Worm (Caenorhabditis elegans) whole organism, young adult: ENCODE measurements around the gene sdz-10.

Source experiments
- F22D6.2 ChIP-seq: sonication (generic microtip); optimal IDR thresholded peaks from 2 replicates; lab custom pipeline; 2016; ENCODE audit warnings: mild to moderate bottlenecking, missing genetic modification characterization, missing compliant biosample characterization
- F23B12.7 ChIP-seq: sonication (generic microtip); optimal IDR thresholded peaks from 2 replicates; lab custom pipeline; 2017; ENCODE audit warnings: missing genetic modification characterization, mild to moderate bottlenecking, missing compliant biosample characterization, antibody characterized with exemption, moderate library complexity; ENCODE audit not compliant: insufficient read depth
- F33H1.4 ChIP-seq: fragments of 200-800 bp; sonication (Bioruptor generic); IDR thresholded peaks from 2 replicates; pipeline ENCODE4 v1.3.6; 2022; ENCODE audit warnings: missing genetic modification reagents, missing genetic modification characterization, missing compliant biosample characterization
- F37B4.10 ChIP-seq: fragments of 200-800 bp; sonication (Bioruptor generic); IDR thresholded peaks from 2 replicates; pipeline ENCODE4 v1.3.6; 2022; ENCODE audit warnings: missing genetic modification characterization, missing compliant biosample characterization
- F52B5.7 ChIP-seq: sonication (generic microtip); optimal IDR thresholded peaks from 2 replicates; lab custom pipeline; 2016; ENCODE audit warnings: mild to moderate bottlenecking, missing genetic modification characterization, missing compliant biosample characterization
- F57A8.1 ChIP-seq: fragments of 200-800 bp; sonication (Bioruptor generic); optimal IDR thresholded peaks from 2 replicates; lab custom pipeline; 2018; ENCODE audit warnings: mild to moderate bottlenecking, missing genetic modification characterization, moderate library complexity, missing compliant biosample characterization
- K11D2.4 ChIP-seq: fragments of 200-800 bp; sonication (Bioruptor generic); IDR thresholded peaks from 2 replicates; pipeline ENCODE4 v1.3.6; 2022; ENCODE audit warnings: missing genetic modification reagents, missing genetic modification characterization, missing compliant biosample characterization
- K12H6.12 ChIP-seq: fragments of 200-800 bp; sonication (Bioruptor generic); optimal IDR thresholded peaks from 2 replicates; lab custom pipeline; 2018; ENCODE audit warnings: mild to moderate bottlenecking, missing genetic modification characterization, missing compliant biosample characterization
- Y53G8AR.9 ChIP-seq: fragments of 200-800 bp; sonication (Bioruptor generic); conservative IDR thresholded peaks from 2 replicates; pipeline ENCODE4 v1.3.6; 2022; ENCODE audit warnings: missing genetic modification reagents, missing genetic modification characterization, missing compliant biosample characterization
- Y56A3A.18 ChIP-seq: fragments of 200-800 bp; sonication (Bioruptor generic); IDR thresholded peaks from 2 replicates; pipeline ENCODE4 v1.3.6; 2022; ENCODE audit warnings: missing genetic modification reagents, missing genetic modification characterization, missing compliant biosample characterization
- Y79H2A.3 ChIP-seq: fragments of 200-800 bp; sonication (Bioruptor generic); conservative IDR thresholded peaks from 2 replicates; pipeline ENCODE4 v1.3.6; 2022; ENCODE audit warnings: missing genetic modification reagents, missing genetic modification characterization, missing compliant biosample characterization
- akir-1 ChIP-seq: fragments of 200-800 bp; sonication (Bioruptor generic); optimal IDR thresholded peaks from 2 replicates; lab custom pipeline; 2018; ENCODE audit warnings: mild to moderate bottlenecking, missing genetic modification characterization, moderate library complexity, missing compliant biosample characterization
- ama-1 ChIP-seq, 3 experiments: fragments of 150-350 bp in 1 of 3; sonication (generic microtip) in 2 of 3; optimal IDR thresholded peaks; 2 replicates each; lab custom pipeline; 2014 to 2018; ENCODE audit warnings: missing biosample characterization in 2 of 3, missing genetic modification characterization in 2 of 3, missing genetic modification reagents in 2 of 3
- attf-5 ChIP-seq: fragments of 200-800 bp; sonication (Bioruptor generic); optimal IDR thresholded peaks from 2 replicates; lab custom pipeline; 2018; ENCODE audit warnings: mild to moderate bottlenecking, missing genetic modification characterization, missing compliant biosample characterization
- attf-6 ChIP-seq: fragments of 200-800 bp; sonication (Bioruptor generic); IDR thresholded peaks from 2 replicates; pipeline ENCODE4 v1.3.6; 2022; ENCODE audit warnings: missing genetic modification reagents, missing genetic modification characterization, missing compliant biosample characterization
- bed-1 ChIP-seq: fragments of 200-800 bp; sonication (Bioruptor generic); IDR thresholded peaks from 2 replicates; pipeline ENCODE4 v1.3.6; 2022; ENCODE audit warnings: missing genetic modification reagents, missing genetic modification characterization, missing compliant biosample characterization
- ccch-3 ChIP-seq: fragments of 200-800 bp; sonication (Bioruptor generic); optimal IDR thresholded peaks from 2 replicates; lab custom pipeline; 2018; ENCODE audit warnings: mild to moderate bottlenecking, missing genetic modification characterization, missing compliant biosample characterization
- ceh-27 ChIP-seq: fragments of 200-800 bp; sonication (Bioruptor generic); optimal IDR thresholded peaks from 2 replicates; lab custom pipeline; 2018; ENCODE audit warnings: mild to moderate bottlenecking, missing genetic modification characterization, moderate library complexity, missing compliant biosample characterization
- dox-1 ChIP-seq: fragments of 200-800 bp; sonication (Bioruptor generic); IDR thresholded peaks from 2 replicates; pipeline ENCODE4 v1.3.6; 2022; ENCODE audit warnings: missing genetic modification reagents, missing genetic modification characterization, missing compliant biosample characterization
- dpl-1 ChIP-seq: fragments of 150-350 bp; optimal IDR thresholded peaks from 2 replicates; lab custom pipeline; 2014; ENCODE audit warnings: missing biosample characterization, missing genetic modification reagents, missing genetic modification characterization
- egl-44 ChIP-seq: fragments of 200-800 bp; sonication (Bioruptor generic); IDR thresholded peaks from 2 replicates; pipeline ENCODE4 v1.3.6; 2022; ENCODE audit warnings: missing genetic modification reagents, missing genetic modification characterization, missing compliant biosample characterization
- egrh-3 ChIP-seq: fragments of 200-800 bp; sonication (Bioruptor generic); IDR thresholded peaks from 2 replicates; pipeline ENCODE4 v1.3.6; 2022; ENCODE audit warnings: missing genetic modification reagents, missing genetic modification characterization, missing compliant biosample characterization
- fkh-3 ChIP-seq: sonication (generic microtip); optimal IDR thresholded peaks from 2 replicates; lab custom pipeline; 2016; ENCODE audit warnings: mild to moderate bottlenecking, missing genetic modification characterization, missing compliant biosample characterization
- hmg-1.2 ChIP-seq: fragments of 200-800 bp; sonication (Bioruptor generic); IDR thresholded peaks from 2 replicates; pipeline ENCODE4 v1.3.6; 2022; ENCODE audit warnings: missing genetic modification reagents, missing genetic modification characterization, missing compliant biosample characterization
- hsf-1 ChIP-seq: fragments of 200-800 bp; sonication (Bioruptor generic); IDR thresholded peaks from 2 replicates; pipeline ENCODE4 v1.3.6; 2022; ENCODE audit warnings: missing genetic modification reagents, missing genetic modification characterization, missing compliant biosample characterization
- let-607 ChIP-seq, 2 experiments: fragments of 200-800 bp in 1 of 2; sonication (Bioruptor generic) in 1 of 2; sonication (generic microtip) in 1 of 2; optimal IDR thresholded peaks; 2 replicates each; lab custom pipeline; 2016 to 2018; ENCODE audit warnings: mild to moderate bottlenecking in 2 of 2, missing compliant biosample characterization in 2 of 2, missing genetic modification characterization in 2 of 2, moderate library complexity in 2 of 2, missing genotype in 1 of 2
- lir-1 ChIP-seq: fragments of 200-800 bp; sonication (Bioruptor generic); conservative IDR thresholded peaks from 2 replicates; pipeline ENCODE4 v1.3.6; 2022; ENCODE audit warnings: missing genetic modification reagents, missing genetic modification characterization, missing compliant biosample characterization
- lsy-27 ChIP-seq: sonication (generic microtip); optimal IDR thresholded peaks from 2 replicates; lab custom pipeline; 2017; ENCODE audit warnings: missing genetic modification characterization, mild to moderate bottlenecking, missing compliant biosample characterization, antibody characterized with exemption, missing genotype, borderline replicate concordance; ENCODE audit not compliant: insufficient read depth
- madf-3 ChIP-seq: fragments of 200-800 bp; sonication (Bioruptor generic); IDR thresholded peaks from 2 replicates; pipeline ENCODE4 v1.3.6; 2022; ENCODE audit warnings: missing genetic modification reagents, missing genetic modification characterization, missing compliant biosample characterization
- mcd-1 ChIP-seq: fragments of 200-800 bp; sonication (Bioruptor generic); IDR thresholded peaks from 2 replicates; pipeline ENCODE4 v1.3.6; 2022; ENCODE audit warnings: missing genetic modification reagents, missing genetic modification characterization, missing compliant biosample characterization
- nfya-1 ChIP-seq: sonication (generic microtip); optimal IDR thresholded peaks from 2 replicates; lab custom pipeline; 2017; ENCODE audit warnings: antibody characterized with exemption, missing compliant biosample characterization, missing genetic modification characterization, borderline replicate concordance; ENCODE audit not compliant: insufficient read depth
- nfya-2 ChIP-seq: fragments of 200-800 bp; sonication (Bioruptor generic); IDR thresholded peaks from 2 replicates; pipeline ENCODE4 v1.3.6; 2022; ENCODE audit warnings: missing genetic modification reagents, missing genetic modification characterization, missing compliant biosample characterization
- nhr-90 ChIP-seq: sonication (generic microtip); optimal IDR thresholded peaks from 2 replicates; lab custom pipeline; 2016; ENCODE audit warnings: missing genotype, mild to moderate bottlenecking, missing genetic modification characterization, missing compliant biosample characterization
- rec-8 ChIP-seq, 2 experiments: sonication (generic microtip); optimal IDR thresholded peaks; 2 replicates each; lab custom pipeline; 2016; ENCODE audit warnings: mild to moderate bottlenecking in 2 of 2, missing genetic modification characterization in 2 of 2, missing genetic modification reagents in 2 of 2, missing genotype in 2 of 2, missing biosample characterization in 1 of 2, missing compliant biosample characterization in 1 of 2, moderate library complexity in 1 of 2
- snpc-4 ChIP-seq, 5 experiments: fragments of 150-350 bp in 1 of 5; sonication (generic microtip) in 4 of 5; optimal IDR thresholded peaks; 2 replicates each; lab custom pipeline; 2014 to 2018; ENCODE audit warnings: missing genetic modification characterization in 5 of 5, missing biosample characterization in 3 of 5, antibody characterized with exemption in 2 of 5, mild to moderate bottlenecking in 2 of 5, missing compliant biosample characterization in 2 of 5, missing genotype in 2 of 5, moderate library complexity in 2 of 5, missing genetic modification reagents in 1 of 5
- tbp1 ChIP-seq: fragments of 200-800 bp; sonication (Bioruptor generic); optimal IDR thresholded peaks from 2 replicates; lab custom pipeline; 2018; ENCODE audit warnings: mild to moderate bottlenecking, missing genetic modification characterization, missing compliant biosample characterization
- tbx-9 ChIP-seq: sonication (generic microtip); optimal IDR thresholded peaks from 2 replicates; lab custom pipeline; 2016; ENCODE audit warnings: borderline replicate concordance, missing genetic modification characterization, inconsistent platforms, missing compliant biosample characterization
- unc-62 ChIP-seq: fragments of 150-350 bp; optimal IDR thresholded peaks from 2 replicates; lab custom pipeline; 2014; ENCODE audit warnings: missing biosample characterization, missing genetic modification reagents, missing genetic modification characterization
- zfh-2 ChIP-seq: fragments of 200-800 bp; sonication (Bioruptor generic); conservative IDR thresholded peaks from 2 replicates; pipeline ENCODE4 v1.3.6; 2022; ENCODE audit warnings: missing genetic modification reagents, missing genetic modification characterization, missing compliant biosample characterization
- ztf-6 ChIP-seq: fragments of 200-800 bp; sonication (Bioruptor generic); IDR thresholded peaks from 2 replicates; pipeline ENCODE4 v1.3.6; 2022; ENCODE audit warnings: missing genetic modification reagents, missing genetic modification characterization, missing compliant biosample characterization

The sdz-10 gene

DNA sequence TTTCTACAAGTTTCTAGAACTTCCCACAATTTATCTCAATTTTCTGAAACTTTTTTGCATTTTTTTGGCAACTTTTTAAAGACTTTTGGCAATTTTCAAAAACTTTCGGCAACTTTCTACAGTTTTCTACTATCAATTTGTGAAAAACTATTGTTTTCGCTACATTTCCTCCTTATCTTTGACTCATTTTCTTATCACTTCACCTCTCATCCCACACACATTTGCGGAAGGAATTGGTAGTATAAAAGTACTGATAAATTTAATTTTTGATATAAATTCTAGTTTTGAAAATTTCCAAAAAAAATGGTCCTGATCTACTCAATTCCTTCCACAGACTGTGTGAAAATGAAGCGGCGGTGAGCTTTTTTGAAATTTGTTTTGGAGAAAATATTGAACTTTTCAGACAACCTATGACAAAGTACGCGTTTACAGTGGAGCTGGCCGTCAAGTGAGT is 22.4 kb downstream of the sdz-10 start, which contains the start of gene F29A7.4:
TSS of gene F29A7.4 (plus strand) at position 404 of the 454 bp plus-strand sequence.
- TF ChIP-seq unc-62 (GFP tag; lab: Kevin White, UChicago): no peak
- TF ChIP-seq tbp1: no peak
- no peak for TF ChIP-seq nhr-90 (tag; lab: Kevin White, UChicago)
- TF ChIP-seq attf-6 (GFP tag; lab: Robert Waterston, UW): no peak
- TF ChIP-seq ama-1 (optimal IDR thresholded peaks at IDR 0.05; lab: Kevin White, UChicago): no peak
- no peak for TF ChIP-seq ama-1 (GFP tag; optimal IDR thresholded peaks at IDR 0.05; lab: Kevin White, UChicago)

DNA sequence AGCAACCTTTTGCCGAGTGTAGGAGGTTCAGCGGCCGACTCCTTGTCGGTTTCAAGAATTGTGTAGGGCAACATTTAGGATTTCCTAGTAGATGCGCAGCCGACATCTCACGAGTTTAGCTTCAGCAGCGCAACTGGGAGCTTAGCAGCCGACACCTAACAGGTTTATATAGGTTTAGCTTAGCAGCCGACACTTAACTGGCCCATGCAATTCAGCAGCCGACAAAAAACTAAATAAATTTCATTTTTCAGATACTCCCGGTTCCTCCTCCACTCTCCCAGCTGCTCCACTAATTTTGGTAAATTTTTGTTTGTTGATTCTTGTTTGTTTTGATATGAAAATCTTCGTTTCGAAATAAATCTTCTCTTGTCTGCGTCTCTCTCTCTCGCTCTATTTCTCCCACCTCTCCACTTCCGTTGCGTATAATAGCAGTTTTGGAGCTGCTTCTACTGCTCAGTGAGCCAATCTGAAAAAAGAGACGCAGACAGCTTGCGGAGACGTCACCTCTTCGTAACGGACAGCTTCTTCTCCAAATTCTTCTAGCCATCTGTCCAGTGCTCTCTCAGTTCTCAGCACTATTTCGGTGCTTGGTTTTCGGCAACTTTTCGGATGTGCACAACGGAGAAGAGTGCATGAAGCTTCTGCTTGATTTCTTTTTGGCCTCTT is 24.0 kb downstream of the sdz-10 start:
- TF ChIP-seq hmg-1.2 (peak; percentile 57; the same call in 1 of the 2 replicates), snpc-4 (GFP tag; optimal IDR thresholded peaks at IDR 0.05; lab: Kevin White, UChicago) (peak; percentile 57), snpc-4 (tag; optimal IDR thresholded peaks at IDR 0.05; lab: Kevin White, UChicago) (peak in 3 of 4 experiments; percentile 40 to 66 (median 52)), lir-1 (no peak), F33H1.4 (GFP tag; lab: Robert Waterston, UW) (no peak), K12H6.12 (peak; percentile 23), mcd-1 (GFP tag; lab: Robert Waterston, UW) (0 out of 2 replicates have a peak, but pooled peaks have one; percentile 37), attf-5 (GFP tag; lab: Kevin White, UChicago) (peak; percentile 2), zfh-2 (peak; percentile 46; the same call in 1 of the 2 replicates)
- TF ChIP-seq, all 124 proteins: peak for 6

DNA sequence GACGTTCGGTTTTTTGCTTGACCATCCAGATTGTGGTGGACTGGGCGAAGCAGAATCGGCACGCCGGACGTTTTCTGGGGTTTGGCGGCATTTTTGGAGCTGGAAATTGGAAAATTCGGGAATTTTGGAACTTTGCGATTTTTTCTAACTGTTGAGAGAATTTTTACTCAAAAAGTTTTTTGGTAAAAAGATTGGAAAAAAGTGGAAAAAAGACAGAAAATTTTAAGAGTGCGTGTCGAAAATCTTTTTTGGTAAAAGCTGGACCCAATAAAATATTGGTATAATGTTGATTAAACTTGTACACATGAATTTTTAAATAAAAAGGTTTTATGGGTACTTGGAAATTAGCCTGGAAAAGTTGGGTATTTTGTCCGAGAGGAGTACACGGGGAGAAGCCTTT is 29.8 kb downstream of the sdz-10 start, which contains the start of gene T05A8.7:
TSS of gene T05A8.7 (minus strand) at position 101 of the 400 bp plus-strand sequence.
- no peak for TF ChIP-seq rec-8 (tag; optimal IDR thresholded peaks at IDR 0.05; lab: Kevin White, UChicago)
- TF ChIP-seq nfya-2: no peak
- no peak for TF ChIP-seq F23B12.7
- TF ChIP-seq Y56A3A.18 (GFP tag; lab: Robert Waterston, UW): no peak
- TF ChIP-seq ccch-3 (GFP tag; lab: Kevin White, UChicago): no peak
- TF ChIP-seq madf-3 (GFP tag; lab: Robert Waterston, UW): no peak
- TF ChIP-seq let-607 (tag; optimal IDR thresholded peaks at IDR 0.05; lab: Kevin White, UChicago): no peak
- no peak for TF ChIP-seq Y79H2A.3 (GFP tag; lab: Robert Waterston, UW)
- no peak for TF ChIP-seq akir-1 (GFP tag; lab: Kevin White, UChicago)
- no peak for TF ChIP-seq F22D6.2 (tag; lab: Kevin White, UChicago)
- TF ChIP-seq tbx-9 (tag; lab: Kevin White, UChicago): no peak
- TF ChIP-seq F33H1.4 (GFP tag; lab: Robert Waterston, UW): no peak
- TF ChIP-seq dpl-1 (GFP tag; lab: Kevin White, UChicago): no peak

DNA sequence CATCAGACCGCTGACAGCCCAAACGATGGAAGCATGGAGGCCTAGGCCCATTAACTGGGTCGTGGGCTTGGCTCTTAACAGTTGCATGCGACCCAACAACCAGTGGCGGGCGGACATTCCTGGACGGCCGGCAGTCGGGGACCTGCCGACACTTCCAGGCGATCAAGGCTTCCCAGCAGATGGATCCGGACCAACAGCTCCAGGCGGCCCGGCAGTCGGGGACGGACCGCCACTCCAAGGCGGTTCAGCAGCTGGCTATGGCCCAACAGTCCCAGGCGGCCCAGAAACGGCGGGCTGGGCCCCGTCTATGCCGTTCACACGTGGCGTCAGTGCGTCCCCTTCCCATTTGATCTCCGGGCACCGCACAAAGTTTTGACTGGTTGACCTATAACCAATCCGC is 30.7 kb downstream of the sdz-10 start:
- no peak for TF ChIP-seq hsf-1 (GFP tag; lab: Robert Waterston, UW)
- no peak for TF ChIP-seq bed-1 (GFP tag; lab: Robert Waterston, UW)
- peak; percentile 89 for TF ChIP-seq zfh-2
- TF ChIP-seq egrh-3 (GFP tag; lab: Robert Waterston, UW): peak; percentile 91
- TF ChIP-seq F52B5.7 (tag; lab: Kevin White, UChicago): peak; percentile 52
- TF ChIP-seq egl-44: no peak
- no peak for TF ChIP-seq nfya-1 (tag; lab: Kevin White, UChicago)
- TF ChIP-seq F22D6.2 (tag; lab: Kevin White, UChicago): no peak
- TF ChIP-seq mcd-1 (GFP tag; lab: Robert Waterston, UW): no peak
- no peak for TF ChIP-seq ztf-6 (GFP tag; lab: Robert Waterston, UW)
- no peak for TF ChIP-seq ceh-27
- peak; percentile 29 for TF ChIP-seq F57A8.1 (GFP tag; lab: Kevin White, UChicago)
- TF ChIP-seq fkh-3 (tag; lab: Kevin White, UChicago): no peak
- TF ChIP-seq F37B4.10 (GFP tag; lab: Robert Waterston, UW): 0 out of 2 replicates have a peak, but pooled peaks have one; percentile 4
- no peak for TF ChIP-seq Y53G8AR.9 (GFP tag; lab: Robert Waterston, UW)
- 0 out of 2 replicates have a peak, but pooled peaks have one; percentile 9 for TF ChIP-seq dox-1
- TF ChIP-seq K11D2.4 (GFP tag; lab: Robert Waterston, UW): no peak
- TF ChIP-seq lsy-27 (tag; lab: Kevin White, UChicago): no peak
